Worm (Caenorhabditis elegans) whole organism, L1 larva: ENCODE data around the gene nhr-80.

ENCODE experiments used
- Y116A8C.19 ChIP-seq: sonication (generic microtip); optimal IDR thresholded peaks from 2 replicates; lab custom pipeline; 2016; ENCODE audit warnings: missing compliant biosample characterization, missing genetic modification characterization, borderline replicate concordance
- aha-1 ChIP-seq: fragments of 150-350 bp; optimal IDR thresholded peaks from 2 replicates; lab custom pipeline; 2014; ENCODE audit warnings: missing biosample characterization, missing genetic modification characterization
- ceh-82 ChIP-seq, 3 experiments: fragments of 150-350 bp in 1 of 3; sonication (generic microtip) in 2 of 3; optimal IDR thresholded peaks; 2 replicates each; lab custom pipeline; 2014 to 2017; ENCODE audit warnings: missing biosample characterization in 3 of 3, missing genetic modification characterization in 3 of 3
- ceh-90 ChIP-seq: sonication (generic microtip); optimal IDR thresholded peaks from 2 replicates; lab custom pipeline; 2016; ENCODE audit warnings: missing genetic modification characterization, missing compliant biosample characterization
- efl-1 ChIP-seq, 4 experiments: fragments of 150-350 bp; optimal IDR thresholded peaks in 3 of 4; peaks in 1 of 4; 1 replicate in 1 of 4; 2 replicates in 3 of 4; lab custom pipeline; 2014; ENCODE audit warnings: missing biosample characterization in 2 of 4, missing genetic modification characterization in 2 of 4, missing genetic modification reagents in 2 of 4
- efl-3 ChIP-seq: fragments of 200-800 bp; sonication (Bioruptor generic); optimal IDR thresholded peaks from 2 replicates; lab custom pipeline; 2018; ENCODE audit warnings: mild to moderate bottlenecking, missing genetic modification characterization, missing compliant biosample characterization
- elt-2 ChIP-seq: sonication (generic microtip); optimal IDR thresholded peaks from 2 replicates; lab custom pipeline; 2016; ENCODE audit warnings: missing genetic modification characterization, mild to moderate bottlenecking, inconsistent platforms, missing compliant biosample characterization, missing genetic modification reagents
- jun-1 ChIP-seq: fragments of 150-350 bp; optimal IDR thresholded peaks from 2 replicates; lab custom pipeline; 2014; ENCODE audit warnings: missing biosample characterization, missing genetic modification reagents, missing genetic modification characterization
- lin-13 ChIP-seq: fragments of 150-350 bp; optimal IDR thresholded peaks from 2 replicates; lab custom pipeline; 2014; ENCODE audit warnings: missing biosample characterization, missing genetic modification reagents, missing genetic modification characterization
- lir-3 ChIP-seq: sonication (generic microtip); optimal IDR thresholded peaks from 2 replicates; lab custom pipeline; 2016; ENCODE audit warnings: mild to moderate bottlenecking, missing genetic modification characterization, moderate library complexity, missing compliant biosample characterization; ENCODE audit not compliant: poor library complexity
- mab-9 ChIP-seq: fragments of 200-800 bp; sonication (Bioruptor generic); IDR thresholded peaks from 2 replicates; pipeline ENCODE4 v1.3.6; 2022; ENCODE audit warnings: missing genetic modification reagents, missing genetic modification characterization, missing compliant biosample characterization
- nhr-11 ChIP-seq: fragments of 150-350 bp; optimal IDR thresholded peaks from 2 replicates; lab custom pipeline; 2014; ENCODE audit warnings: missing biosample characterization, missing genetic modification characterization
- nhr-237 ChIP-seq: fragments of 150-350 bp; optimal IDR thresholded peaks from 2 replicates; lab custom pipeline; 2014; ENCODE audit warnings: missing biosample characterization, missing genetic modification characterization
- nhr-47 ChIP-seq: sonication (generic microtip); optimal IDR thresholded peaks from 2 replicates; lab custom pipeline; 2016; ENCODE audit warnings: mild to moderate bottlenecking, missing genetic modification characterization, moderate library complexity, missing compliant biosample characterization
- nhr-71 ChIP-seq: sonication (generic microtip); optimal IDR thresholded peaks from 2 replicates; lab custom pipeline; 2016; ENCODE audit warnings: mild to moderate bottlenecking, missing genetic modification characterization, moderate library complexity, missing compliant biosample characterization
- nhr-85 ChIP-seq: sonication (generic microtip); peaks from one replicate; lab custom pipeline; 2016; ENCODE audit warnings: missing genetic modification characterization, inconsistent platforms, missing compliant biosample characterization
- nhr-90 ChIP-seq: sonication (generic microtip); optimal IDR thresholded peaks from 2 replicates; lab custom pipeline; 2016; ENCODE audit warnings: mild to moderate bottlenecking, missing genetic modification characterization, missing compliant biosample characterization; ENCODE audit not compliant: poor library complexity
- skn-1 ChIP-seq: fragments of 150-350 bp; optimal IDR thresholded peaks from 2 replicates; lab custom pipeline; 2014; ENCODE audit warnings: missing biosample characterization, missing genetic modification characterization
- sup-37 ChIP-seq: fragments of 200-800 bp; sonication (Bioruptor generic); optimal IDR thresholded peaks from 2 replicates; lab custom pipeline; 2018; ENCODE audit warnings: mild to moderate bottlenecking, missing genetic modification characterization, missing compliant biosample characterization
- tlp-1 ChIP-seq: fragments of 150-350 bp; optimal IDR thresholded peaks from 2 replicates; lab custom pipeline; 2014; ENCODE audit warnings: missing biosample characterization, missing genetic modification characterization

Gene nhr-80

ce11 chrIII:15224-15822, 654 bp upstream of the nhr-80 start, which contains the start of gene H10E21.1 (continued):
- TF ChIP-seq tlp-1 = peak; percentile 53
- TF ChIP-seq nhr-237 (tag; lab: Kevin White, UChicago) = no peak
- TF ChIP-seq nhr-85 (tag; lab: Kevin White, UChicago) = no peak
- TF ChIP-seq Y116A8C.19 = no peak
- TF ChIP-seq lin-13 (GFP tag; lab: Kevin White, UChicago) = no peak
- TF ChIP-seq elt-2 (tag; lab: Kevin White, UChicago) = peak; percentile 89
- no peak for TF ChIP-seq efl-3 (GFP tag; lab: Kevin White, UChicago)
- TF ChIP-seq nhr-47 (tag; lab: Kevin White, UChicago) = no peak

DNA sequence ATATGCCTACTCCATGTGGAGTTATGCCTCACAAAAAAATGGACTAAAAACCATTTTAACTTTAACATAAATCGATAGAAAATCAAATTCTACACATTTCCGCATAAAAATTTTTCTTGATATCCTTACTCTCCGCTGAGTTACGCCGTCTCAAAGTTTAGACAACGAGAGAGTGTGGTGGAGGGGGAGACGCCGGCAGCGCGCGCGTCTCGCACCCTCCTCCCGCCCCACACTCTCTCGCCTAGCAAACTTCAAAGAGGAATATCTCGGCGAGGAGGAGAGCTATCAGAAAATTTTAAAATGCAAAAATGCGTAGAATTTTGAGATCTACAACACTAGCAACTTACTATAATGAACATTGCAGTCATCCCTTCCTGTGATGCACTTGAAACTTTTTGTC, 494 bp downstream of the nhr-80 start:
- no peak for TF ChIP-seq nhr-71
- no peak for TF ChIP-seq ceh-90
- TF ChIP-seq nhr-11 (tag; lab: Kevin White, UChicago) = no peak
- no peak for TF ChIP-seq mab-9 (GFP tag; lab: Robert Waterston, UW)
- TF ChIP-seq efl-1 (optimal IDR thresholded peaks at IDR 0.05; lab: Kevin White, UChicago) = no peak
- TF ChIP-seq efl-1 (GFP tag; optimal IDR thresholded peaks at IDR 0.05 in 1 of 2; lab: Kevin White, UChicago) = no peak
- TF ChIP-seq lir-3 (tag; lab: Kevin White, UChicago) = no peak
- TF ChIP-seq jun-1 (tag; lab: Kevin White, UChicago) = no peak
- no peak for TF ChIP-seq nhr-90
- TF ChIP-seq skn-1 = no peak
- TF ChIP-seq aha-1 (tag; lab: Kevin White, UChicago) = no peak
- no peak for TF ChIP-seq ceh-82 (tag; optimal IDR thresholded peaks at IDR 0.05; lab: Kevin White, UChicago)

DNA sequence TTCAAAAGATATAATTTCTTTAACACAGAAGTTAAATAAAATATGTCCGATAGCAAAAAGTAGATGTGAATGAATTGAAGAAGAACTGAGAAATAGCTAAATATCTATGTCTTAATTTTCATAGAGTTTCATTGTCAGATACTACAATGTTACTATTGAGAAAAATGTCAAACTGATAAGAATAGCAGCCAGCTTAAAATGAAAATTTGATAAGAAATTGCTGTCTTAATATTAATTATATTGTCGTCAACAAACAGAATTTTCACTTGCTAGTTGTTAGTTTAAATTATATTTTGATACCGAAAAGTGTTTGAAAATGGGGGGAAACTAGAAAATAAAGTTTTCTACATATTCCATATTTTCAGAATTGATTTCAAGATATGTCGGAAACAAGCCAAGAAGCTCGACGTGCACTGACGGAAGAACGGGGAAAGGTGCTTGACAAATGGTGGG, 11.7 kb downstream of the nhr-80 start, which contains the start of the genes fbxa-6, cTel54X.2 and npr-30:
Gene fbxa-6 (minus strand): TSS at position 179 of the 453 bp plus-strand sequence.
Gene cTel54X.2 (plus strand): TSS at position 360 of the 453 bp plus-strand sequence.
Gene npr-30 (plus strand): TSS at position 403 of the 453 bp plus-strand sequence.
- TF ChIP-seq sup-37 (GFP tag; lab: Kevin White, UChicago) (no peak), elt-2 (tag; lab: Kevin White, UChicago) (peak; percentile 21)
- TF ChIP-seq, all 84 proteins: peak for 1
